Fruit fly (Drosophila melanogaster): ENCODE data around the gene CG9917.

CG9917 gene

DNA sequence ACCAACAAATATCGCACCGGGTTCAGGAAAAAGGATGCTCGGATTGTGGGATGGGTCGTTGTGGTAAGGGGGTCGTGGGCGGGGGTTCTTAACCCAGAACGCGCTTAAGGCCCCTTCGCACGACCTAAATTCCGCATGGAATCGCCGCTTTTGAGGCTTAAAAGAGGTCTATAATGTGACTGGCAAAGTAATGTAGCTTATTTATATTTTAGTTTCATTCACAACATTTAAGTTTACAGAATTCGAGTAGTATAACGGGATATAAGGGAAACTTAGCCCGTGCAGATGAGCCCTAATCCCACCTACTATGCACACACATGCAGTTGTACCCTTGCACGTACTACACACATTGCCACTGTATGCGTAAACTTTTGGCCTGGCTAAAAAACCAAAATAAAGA is 44.2 kb downstream of the CG9917 start (continued):
- peak; percentile 9 for TF ChIP-seq CG4617 (GFP tag; optimal IDR thresholded peaks at IDR 0.05; ENCODE audit: borderline replicate concordance)
- no peak for TF ChIP-seq ERR (GFP tag; optimal IDR thresholded peaks at IDR 0.05)
- peak; percentile 71 for TF ChIP-seq CG6683 (GFP tag; optimal IDR thresholded peaks at IDR 0.05)
- TF ChIP-seq CG10431 (GFP tag; optimal IDR thresholded peaks at IDR 0.05), result peak; percentile 87
- no peak for TF ChIP-seq en (GFP tag; optimal IDR thresholded peaks at IDR 0.05)
- peak; percentile 94 for TF ChIP-seq Xrp1 (GFP tag; IDR thresholded peaks at IDR 0.05)
- no peak for TF ChIP-seq zf30C (GFP tag; optimal IDR thresholded peaks at IDR 0.05)
- TF ChIP-seq sc (optimal IDR thresholded peaks at IDR 0.05), result no peak
- TF ChIP-seq sc (GFP tag; optimal IDR thresholded peaks at IDR 0.05), result peak; percentile 68
- peak; percentile 53 for TF ChIP-seq CG9932 (GFP tag; IDR thresholded peaks at IDR 0.05)
- peak; percentile 80 for TF ChIP-seq CG1529 (GFP tag; optimal IDR thresholded peaks at IDR 0.05)
- peak; percentile 70 for TF ChIP-seq CG5245 (GFP tag; optimal IDR thresholded peaks at IDR 0.05)
- peak; percentile 89 for TF ChIP-seq CG30431 (GFP tag; optimal IDR thresholded peaks at IDR 0.05)
- TF ChIP-seq Side (GFP tag; optimal IDR thresholded peaks at IDR 0.05), result peak; percentile 31
- TF ChIP-seq PHDP (tag; optimal IDR thresholded peaks at IDR 0.05), result peak; percentile 87
- peak; percentile 59 for TF ChIP-seq Fer2 (tag; optimal IDR thresholded peaks at IDR 0.05)
- no peak for TF ChIP-seq Bgb (GFP tag; IDR thresholded peaks at IDR 0.05; ENCODE audit: partially characterized antibody)
- peak; percentile 53 for TF ChIP-seq CG1024 (GFP tag; IDR thresholded peaks at IDR 0.05)
- no peak for TF ChIP-seq gfzf (GFP tag; optimal IDR thresholded peaks at IDR 0.05)
- peak; percentile 70 for TF ChIP-seq CG4404 (GFP tag; IDR thresholded peaks at IDR 0.05)
- peak; percentile 68; the same call in 2 of the 3 replicates for TF ChIP-seq CG14050 (GFP tag; IDR thresholded peaks at IDR 0.05)
- peak; percentile 87 for TF ChIP-seq Awh (GFP tag; IDR thresholded peaks at IDR 0.05)
- peak; percentile 96 for TF ChIP-seq CG6813 (GFP tag; optimal IDR thresholded peaks at IDR 0.05)
- no peak for TF ChIP-seq CG3995 (GFP tag; optimal IDR thresholded peaks at IDR 0.05)
- peak; percentile 70 for TF ChIP-seq CG16815 (GFP tag; optimal IDR thresholded peaks at IDR 0.05)
- TF ChIP-seq Drgx (GFP tag; IDR thresholded peaks at IDR 0.05), result peak; percentile 87
- peak; percentile 42 for TF ChIP-seq NC2β (GFP tag; optimal IDR thresholded peaks at IDR 0.05)
- no peak for TF ChIP-seq CG7963 (GFP tag; IDR thresholded peaks at IDR 0.05; ENCODE audit: partially characterized antibody)
- TF ChIP-seq CG32767 (GFP tag; IDR thresholded peaks at IDR 0.05), result peak; percentile 66
- TF ChIP-seq Ets97D (GFP tag; optimal IDR thresholded peaks at IDR 0.05), result no peak
- peak; percentile 85 for TF ChIP-seq CG11695 (GFP tag; IDR thresholded peaks at IDR 0.05)
- TF ChIP-seq phol (tag; optimal IDR thresholded peaks at IDR 0.05), result peak; percentile 85
- TF ChIP-seq CG9817 (tag; optimal IDR thresholded peaks at IDR 0.05), result peak; percentile 83
- peak; percentile 79 for TF ChIP-seq HmgZ (tag; optimal IDR thresholded peaks at IDR 0.05)
- peak; percentile 87 for TF ChIP-seq Fer1 (GFP tag; optimal IDR thresholded peaks at IDR 0.05)
- TF ChIP-seq Poxn (GFP tag; IDR thresholded peaks at IDR 0.05), result no peak
- TF ChIP-seq wdn (GFP tag; IDR thresholded peaks at IDR 0.05), result peak; percentile 76
- no peak for TF ChIP-seq run (tag; optimal IDR thresholded peaks at IDR 0.05)
- TF ChIP-seq dm (GFP tag; optimal IDR thresholded peaks at IDR 0.05), result no peak
- peak; percentile 87 for TF ChIP-seq Blimp-1 (GFP tag; optimal IDR thresholded peaks at IDR 0.05)
- peak; percentile 91 for TF ChIP-seq CG13424 (tag; optimal IDR thresholded peaks at IDR 0.05)
- peak; percentile 11 for TF ChIP-seq CG2116 (GFP tag; optimal IDR thresholded peaks at IDR 0.05)
- TF ChIP-seq CG31388 (GFP tag; optimal IDR thresholded peaks at IDR 0.05), result no peak
- peak; percentile 87 for TF ChIP-seq CG17359 (tag; optimal IDR thresholded peaks at IDR 0.05)
- TF ChIP-seq CG14441 (GFP tag; IDR thresholded peaks at IDR 0.05), result peak; percentile 81
- peak; percentile 71 for TF ChIP-seq CG8281 (tag; optimal IDR thresholded peaks at IDR 0.05)
- TF ChIP-seq CG7556 (GFP tag; optimal IDR thresholded peaks at IDR 0.05), result peak; percentile 86
- TF ChIP-seq Sry-δ (GFP tag; optimal IDR thresholded peaks at IDR 0.05), result no peak
- peak; percentile 40 for TF ChIP-seq Bdp1 (GFP tag; optimal IDR thresholded peaks at IDR 0.05)
- TF ChIP-seq gro (GFP tag; optimal IDR thresholded peaks at IDR 0.05), result no peak
- TF ChIP-seq CG8478 (optimal IDR thresholded peaks at IDR 0.05), result no peak
- peak; percentile 54 for TF ChIP-seq CG17802 (tag; optimal IDR thresholded peaks at IDR 0.05)
